Fruit fly (Drosophila melanogaster): ENCODE data around the gene primo-2.

DNA sequence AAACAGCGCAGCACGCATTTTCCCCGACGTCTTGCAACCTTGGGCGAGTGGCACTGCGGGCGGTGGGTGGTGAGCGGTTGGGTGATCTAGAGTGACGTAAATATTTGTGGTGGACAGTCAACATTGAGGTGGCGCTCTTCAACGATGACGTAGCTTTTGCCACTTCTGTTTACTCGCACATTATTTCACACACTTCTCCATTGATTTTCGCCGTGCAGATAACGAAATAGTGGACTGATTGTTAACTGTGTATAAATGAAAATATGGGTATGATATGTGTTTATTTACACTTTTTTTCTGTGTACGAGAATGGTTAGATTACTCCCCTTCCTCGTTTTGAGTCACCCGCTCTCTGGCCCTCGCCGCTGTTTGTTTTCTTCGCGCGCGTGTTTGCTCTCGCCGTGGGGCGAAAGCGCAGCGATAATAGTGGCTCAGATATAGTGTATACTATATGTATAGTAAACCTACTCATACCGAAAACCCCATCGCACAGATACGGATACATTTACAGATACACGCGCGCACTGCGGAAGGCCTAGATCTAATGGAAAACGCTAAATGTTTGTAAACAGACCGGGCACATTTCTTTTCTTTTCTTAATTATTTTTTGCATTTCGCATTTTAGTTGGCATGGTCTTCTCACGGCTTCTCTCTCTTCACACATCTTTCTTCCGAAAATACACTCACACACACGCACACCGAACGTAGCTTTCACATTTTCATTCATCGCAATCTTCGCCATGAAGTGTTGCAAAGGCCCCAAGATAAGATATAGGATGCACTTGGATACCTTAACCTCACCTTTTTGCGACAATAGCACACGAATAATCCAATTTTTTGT is 25.0 kb downstream of the primo-2 start, which contains the start of gene omd:
- TF ChIP-seq CG6808 (GFP tag; optimal IDR thresholded peaks at IDR 0.05), result no peak
- no peak for TF ChIP-seq Eip93F (GFP tag; optimal IDR thresholded peaks at IDR 0.05)
- TF ChIP-seq pdm3 (GFP tag; optimal IDR thresholded peaks at IDR 0.05), result no peak
- TF ChIP-seq Blimp-1 (GFP tag; optimal IDR thresholded peaks at IDR 0.05), result no peak
- no peak for TF ChIP-seq spab (GFP tag; optimal IDR thresholded peaks at IDR 0.05)
- TF ChIP-seq Hr39 (GFP tag; optimal IDR thresholded peaks at IDR 0.05), result no peak
- no peak for TF ChIP-seq Met (GFP tag; optimal IDR thresholded peaks at IDR 0.05)
- peak; percentile 20 for TF ChIP-seq CG34406 (GFP tag; optimal IDR thresholded peaks at IDR 0.05)
- TF ChIP-seq Sox14 (GFP tag; optimal IDR thresholded peaks at IDR 0.05), result no peak
- no peak for TF ChIP-seq OdsH (GFP tag; optimal IDR thresholded peaks at IDR 0.05)
- TF ChIP-seq CG8632 (GFP tag; optimal IDR thresholded peaks at IDR 0.05), result peak; percentile 21
- TF ChIP-seq Lpt (GFP tag; optimal IDR thresholded peaks at IDR 0.05), result no peak
- TF ChIP-seq CG6792 (GFP tag; optimal IDR thresholded peaks at IDR 0.05), result no peak
